Worm (Caenorhabditis elegans): ENCODE results near the gene alh-9.

alh-9 gene

ce11 chrIII:5845483-5845882, 10.3 kb upstream of the alh-9 start (continued):
- TF ChIP-seq daf-12 (tag; optimal IDR thresholded peaks at IDR 0.05) = no peak
- no peak for TF ChIP-seq pqm-1 (tag; optimal IDR thresholded peaks at IDR 0.05)
- no peak for TF ChIP-seq ama-1 (optimal IDR thresholded peaks at IDR 0.05)
- no peak for TF ChIP-seq F10B5.3 (tag; optimal IDR thresholded peaks at IDR 0.05)
- TF ChIP-seq nhr-111 (GFP tag; optimal IDR thresholded peaks at IDR 0.05) = no peak
- TF ChIP-seq nhr-28 (tag; optimal IDR thresholded peaks at IDR 0.05) = no peak
- no peak for TF ChIP-seq R02D3.7 (tag; optimal IDR thresholded peaks at IDR 0.05)
- no peak for TF ChIP-seq F26F4.8 (GFP tag; conservative IDR thresholded peaks at IDR 0.05)
- no peak for TF ChIP-seq ceh-44 (GFP tag; IDR thresholded peaks at IDR 0.05)
- no peak for TF ChIP-seq lin-39 (tag; optimal IDR thresholded peaks at IDR 0.05)
- no peak for TF ChIP-seq nhr-41 (GFP tag; IDR thresholded peaks at IDR 0.05)
- TF ChIP-seq mep-1 (tag; optimal IDR thresholded peaks at IDR 0.05) = peak; percentile 70
- no peak for TF ChIP-seq nhr-6 (tag; optimal IDR thresholded peaks at IDR 0.05)
- no peak for TF ChIP-seq nhr-77 (tag; optimal IDR thresholded peaks at IDR 0.05)
- TF ChIP-seq daf-19 (GFP tag; conservative IDR thresholded peaks at IDR 0.05) = no peak
- TF ChIP-seq duxl-1 (tag; optimal IDR thresholded peaks at IDR 0.05; ENCODE audit: poor library complexity) = no peak
- peak; percentile 76 for TF ChIP-seq hmg-1.1 (GFP tag; IDR thresholded peaks at IDR 0.05)
- no peak for TF ChIP-seq T26A8.4 (GFP tag; IDR thresholded peaks at IDR 0.05)
- TF ChIP-seq lim-7 (GFP tag; IDR thresholded peaks at IDR 0.05) = no peak
- TF ChIP-seq ZK337.2 (GFP tag; IDR thresholded peaks at IDR 0.05) = no peak
- no peak for TF ChIP-seq ztf-7 (tag; optimal IDR thresholded peaks at IDR 0.05)
- TF ChIP-seq dve-1 (tag; optimal IDR thresholded peaks at IDR 0.05; ENCODE audit: insufficient read depth) = peak; percentile 11
- TF ChIP-seq zfp-3 (GFP tag; conservative IDR thresholded peaks at IDR 0.05) = no peak
- TF ChIP-seq Y75B8A.6 (GFP tag; IDR thresholded peaks at IDR 0.05) = no peak
- TF ChIP-seq unc-130 (GFP tag; optimal IDR thresholded peaks at IDR 0.05) = no peak
- no peak for TF ChIP-seq snpc-4 (tag; optimal IDR thresholded peaks at IDR 0.05)
- peak; percentile 42 for TF ChIP-seq mxl-3 (GFP tag; optimal IDR thresholded peaks at IDR 0.05)
- no peak for TF ChIP-seq ZK546.5 (tag; optimal IDR thresholded peaks at IDR 0.05)
- TF ChIP-seq madf-5 (GFP tag; IDR thresholded peaks at IDR 0.05) = no peak
- peak; percentile 88 for TF ChIP-seq aha-1 (tag)
- TF ChIP-seq ceh-20 (GFP tag; IDR thresholded peaks at IDR 0.05) = peak; percentile 71; the same call in 1 of the 2 replicates
- TF ChIP-seq hlh-30 (tag; optimal IDR thresholded peaks at IDR 0.05; ENCODE audit: insufficient read depth) = peak; percentile 69
- TF ChIP-seq fos-1 (tag; optimal IDR thresholded peaks at IDR 0.05) = no peak
- TF ChIP-seq lin-15B (tag; optimal IDR thresholded peaks at IDR 0.05) = no peak
- TF ChIP-seq gei-8 (GFP tag; optimal IDR thresholded peaks at IDR 0.05) = no peak
- no peak for TF ChIP-seq dmd-8 (GFP tag; IDR thresholded peaks at IDR 0.05)
- no peak for TF ChIP-seq php-3 (GFP tag; IDR thresholded peaks at IDR 0.05)
- TF ChIP-seq nhr-42 (GFP tag; IDR thresholded peaks at IDR 0.05) = no peak
- TF ChIP-seq nhr-10 (tag; optimal IDR thresholded peaks at IDR 0.05) = no peak
- no peak for TF ChIP-seq snpc-1.2 (GFP tag; IDR thresholded peaks at IDR 0.05)
- TF ChIP-seq lin-29 (GFP tag; IDR thresholded peaks at IDR 0.05) = no peak
- peak; percentile 65 for TF ChIP-seq fkh-10 (GFP tag; optimal IDR thresholded peaks at IDR 0.05)
- peak; percentile 43 for TF ChIP-seq hlh-11 (tag; optimal IDR thresholded peaks at IDR 0.05)
- no peak for TF ChIP-seq arid-1 (GFP tag; conservative IDR thresholded peaks at IDR 0.05)
- TF ChIP-seq ceh-32 (tag; optimal IDR thresholded peaks at IDR 0.05; ENCODE audit: poor library complexity) = no peak
- TF ChIP-seq tag-97 (GFP tag; IDR thresholded peaks at IDR 0.05) = no peak
- TF ChIP-seq mes-2 (tag; optimal IDR thresholded peaks at IDR 0.05; ENCODE audit: poor library complexity, severe bottlenecking) = peak; percentile 30
- peak; percentile 74 for TF ChIP-seq ctbp-1 (GFP tag; IDR thresholded peaks at IDR 0.05)
- TF ChIP-seq skn-1 (tag; optimal IDR thresholded peaks at IDR 0.05) = no peak
- no peak for TF ChIP-seq nhr-25 (tag; optimal IDR thresholded peaks at IDR 0.05; ENCODE audit: borderline replicate concordance, insufficient read depth)
- no peak for TF ChIP-seq Y48G9A.11 (GFP tag; IDR thresholded peaks at IDR 0.05)
- no peak for TF ChIP-seq mxl-2 (GFP tag; conservative IDR thresholded peaks at IDR 0.05)
- TF ChIP-seq zag-1 (tag; optimal IDR thresholded peaks at IDR 0.05) = no peak

All from whole organism, L4 larva.